Worm (Caenorhabditis elegans) whole organism, young adult: ENCODE results near the gene Y32B12A.5.
A peak's percentile ranks its signal among the peaks of the same experiment; 100 is the strongest.

Source experiments
- B0019.2 ChIP-seq: fragments of 200-800 bp; sonication (Bioruptor generic); conservative IDR thresholded peaks from 2 replicates; pipeline ENCODE4 v1.3.6; 2022; ENCODE audit warnings: missing genetic modification reagents, missing genetic modification characterization, missing compliant biosample characterization
- B0035.1 ChIP-seq: sonication (generic microtip); optimal IDR thresholded peaks from 2 replicates; lab custom pipeline; 2016; ENCODE audit warnings: missing genetic modification characterization, mild to moderate bottlenecking, missing compliant biosample characterization, missing genotype, missing genetic modification reagents
- F10E7.11 ChIP-seq: sonication (generic microtip); optimal IDR thresholded peaks from 2 replicates; lab custom pipeline; 2017; ENCODE audit warnings: mild to moderate bottlenecking, missing genetic modification characterization, moderate library complexity, missing compliant biosample characterization
- F39B2.1 ChIP-seq: fragments of 200-800 bp; sonication (Bioruptor generic); IDR thresholded peaks from 2 replicates; pipeline ENCODE4 v1.3.6; 2022; ENCODE audit warnings: missing genetic modification reagents, missing genetic modification characterization, missing compliant biosample characterization
- T07F8.4 ChIP-seq: sonication (generic microtip); optimal IDR thresholded peaks from 2 replicates; lab custom pipeline; 2016; ENCODE audit warnings: mild to moderate bottlenecking, missing genetic modification characterization, moderate library complexity, missing compliant biosample characterization
- T26A5.8 ChIP-seq: sonication (generic microtip); optimal IDR thresholded peaks from 2 replicates; lab custom pipeline; 2016; ENCODE audit warnings: missing genetic modification characterization, missing compliant biosample characterization
- Y56A3A.18 ChIP-seq: fragments of 200-800 bp; sonication (Bioruptor generic); IDR thresholded peaks from 2 replicates; pipeline ENCODE4 v1.3.6; 2022; ENCODE audit warnings: missing genetic modification reagents, missing genetic modification characterization, missing compliant biosample characterization
- Y67H2A.10 ChIP-seq: fragments of 200-800 bp; sonication (Bioruptor generic); conservative IDR thresholded peaks from 2 replicates; pipeline ENCODE4 v1.3.6; 2022; ENCODE audit warnings: missing genetic modification reagents, missing genetic modification characterization, missing compliant biosample characterization
- akir-1 ChIP-seq: fragments of 200-800 bp; sonication (Bioruptor generic); optimal IDR thresholded peaks from 2 replicates; lab custom pipeline; 2018; ENCODE audit warnings: mild to moderate bottlenecking, missing genetic modification characterization, moderate library complexity, missing compliant biosample characterization
- atf-7 ChIP-seq: sonication (generic microtip); optimal IDR thresholded peaks from 2 replicates; lab custom pipeline; 2017; ENCODE audit warnings: mild to moderate bottlenecking, missing genetic modification characterization, missing compliant biosample characterization
- ceh-100 ChIP-seq: fragments of 200-800 bp; sonication (Bioruptor generic); IDR thresholded peaks from 2 replicates; pipeline ENCODE4 v1.3.6; 2022; ENCODE audit warnings: missing genetic modification reagents, missing genetic modification characterization, missing compliant biosample characterization
- ceh-27 ChIP-seq: fragments of 200-800 bp; sonication (Bioruptor generic); optimal IDR thresholded peaks from 2 replicates; lab custom pipeline; 2018; ENCODE audit warnings: mild to moderate bottlenecking, missing genetic modification characterization, moderate library complexity, missing compliant biosample characterization
- egl-18 ChIP-seq: fragments of 200-800 bp; sonication (Bioruptor generic); IDR thresholded peaks from 2 replicates; pipeline ENCODE4 v1.3.6; 2022; ENCODE audit warnings: missing genetic modification reagents, missing genetic modification characterization, missing compliant biosample characterization
- egl-44 ChIP-seq: fragments of 200-800 bp; sonication (Bioruptor generic); IDR thresholded peaks from 2 replicates; pipeline ENCODE4 v1.3.6; 2022; ENCODE audit warnings: missing genetic modification reagents, missing genetic modification characterization, missing compliant biosample characterization
- gei-17 ChIP-seq: fragments of 200-800 bp; sonication (Bioruptor generic); optimal IDR thresholded peaks from 2 replicates; lab custom pipeline; 2018; ENCODE audit warnings: mild to moderate bottlenecking, missing genetic modification characterization, missing compliant biosample characterization
- hmg-1.2 ChIP-seq: fragments of 200-800 bp; sonication (Bioruptor generic); IDR thresholded peaks from 2 replicates; pipeline ENCODE4 v1.3.6; 2022; ENCODE audit warnings: missing genetic modification reagents, missing genetic modification characterization, missing compliant biosample characterization
- hrde-1 ChIP-seq: sonication (generic microtip); optimal IDR thresholded peaks from 2 replicates; lab custom pipeline; 2016; ENCODE audit warnings: missing genetic modification characterization, mild to moderate bottlenecking, missing compliant biosample characterization, moderate library complexity, missing genotype, missing genetic modification reagents, borderline replicate concordance
- lin-40 ChIP-seq: sonication (generic microtip); optimal IDR thresholded peaks from 2 replicates; lab custom pipeline; 2016; ENCODE audit warnings: missing genetic modification characterization, mild to moderate bottlenecking, missing compliant biosample characterization, missing genotype, missing genetic modification reagents
- lsl-1 ChIP-seq: fragments of 200-800 bp; sonication (Bioruptor generic); optimal IDR thresholded peaks from 2 replicates; lab custom pipeline; 2018; ENCODE audit warnings: mild to moderate bottlenecking, missing genetic modification characterization, moderate library complexity, missing compliant biosample characterization
- lsy-27 ChIP-seq: sonication (generic microtip); optimal IDR thresholded peaks from 2 replicates; lab custom pipeline; 2017; ENCODE audit warnings: missing genetic modification characterization, mild to moderate bottlenecking, missing compliant biosample characterization, antibody characterized with exemption, missing genotype, borderline replicate concordance; ENCODE audit not compliant: insufficient read depth
- madf-10 ChIP-seq: sonication (generic microtip); optimal IDR thresholded peaks from 2 replicates; lab custom pipeline; 2016; ENCODE audit warnings: mild to moderate bottlenecking, missing genetic modification characterization, missing compliant biosample characterization
- madf-3 ChIP-seq: fragments of 200-800 bp; sonication (Bioruptor generic); IDR thresholded peaks from 2 replicates; pipeline ENCODE4 v1.3.6; 2022; ENCODE audit warnings: missing genetic modification reagents, missing genetic modification characterization, missing compliant biosample characterization
- madf-8 ChIP-seq: fragments of 200-800 bp; sonication (Bioruptor generic); conservative IDR thresholded peaks from 2 replicates; pipeline ENCODE4 v1.3.6; 2022; ENCODE audit warnings: missing genetic modification reagents, missing genetic modification characterization, missing compliant biosample characterization
- mcd-1 ChIP-seq: fragments of 200-800 bp; sonication (Bioruptor generic); IDR thresholded peaks from 2 replicates; pipeline ENCODE4 v1.3.6; 2022; ENCODE audit warnings: missing genetic modification reagents, missing genetic modification characterization, missing compliant biosample characterization
- mel-28 ChIP-seq: sonication (generic microtip); optimal IDR thresholded peaks from 2 replicates; lab custom pipeline; 2016; ENCODE audit warnings: borderline replicate concordance, mild to moderate bottlenecking, missing genetic modification characterization, missing compliant biosample characterization
- nhr-179 ChIP-seq: sonication (generic microtip); optimal IDR thresholded peaks from 2 replicates; lab custom pipeline; 2016; ENCODE audit warnings: mild to moderate bottlenecking, missing genetic modification characterization, missing compliant biosample characterization
- nhr-27 ChIP-seq: fragments of 200-800 bp; sonication (Bioruptor generic); optimal IDR thresholded peaks from 2 replicates; lab custom pipeline; 2018; ENCODE audit warnings: mild to moderate bottlenecking, missing genetic modification characterization, moderate library complexity, missing compliant biosample characterization
- nhr-90 ChIP-seq: sonication (generic microtip); optimal IDR thresholded peaks from 2 replicates; lab custom pipeline; 2016; ENCODE audit warnings: missing genotype, mild to moderate bottlenecking, missing genetic modification characterization, missing compliant biosample characterization
- rpc-1 ChIP-seq, 2 experiments: fragments of 150-350 bp in 1 of 2; sonication (generic microtip) in 1 of 2; optimal IDR thresholded peaks; 2 replicates each; lab custom pipeline; 2014 to 2018; ENCODE audit warnings: missing biosample characterization in 1 of 2, missing genetic modification characterization in 1 of 2, missing genetic modification reagents in 1 of 2, missing genotype in 1 of 2
- sdz-38 ChIP-seq: sonication (generic microtip); optimal IDR thresholded peaks from 2 replicates; lab custom pipeline; 2016; ENCODE audit warnings: missing genotype, missing genetic modification characterization, missing compliant biosample characterization
- snpc-1.1 ChIP-seq: sonication (generic microtip); optimal IDR thresholded peaks from 2 replicates; lab custom pipeline; 2017; ENCODE audit warnings: missing genetic modification characterization, mild to moderate bottlenecking, missing compliant biosample characterization, antibody characterized with exemption, moderate library complexity, missing genotype, missing genetic modification reagents; ENCODE audit not compliant: insufficient read depth
- snpc-3.4 ChIP-seq: sonication (generic microtip); optimal IDR thresholded peaks from 2 replicates; lab custom pipeline; 2017; ENCODE audit warnings: missing genetic modification characterization, mild to moderate bottlenecking, missing compliant biosample characterization, antibody characterized with exemption, moderate library complexity, missing genotype, missing genetic modification reagents
- snpc-4 ChIP-seq, 5 experiments: fragments of 150-350 bp in 1 of 5; sonication (generic microtip) in 4 of 5; optimal IDR thresholded peaks; 2 replicates each; lab custom pipeline; 2014 to 2018; ENCODE audit warnings: missing genetic modification characterization in 5 of 5, missing biosample characterization in 3 of 5, antibody characterized with exemption in 2 of 5, mild to moderate bottlenecking in 2 of 5, missing compliant biosample characterization in 2 of 5, missing genotype in 2 of 5, moderate library complexity in 2 of 5, missing genetic modification reagents in 1 of 5
- sptf-2 ChIP-seq: fragments of 200-800 bp; sonication (Bioruptor generic); optimal IDR thresholded peaks from 2 replicates; lab custom pipeline; 2018; ENCODE audit warnings: mild to moderate bottlenecking, missing genetic modification characterization, missing compliant biosample characterization
- xnd-1 ChIP-seq: sonication (generic microtip); optimal IDR thresholded peaks from 2 replicates; lab custom pipeline; 2016; ENCODE audit warnings: missing genotype, missing genetic modification reagents, missing genetic modification characterization, missing compliant biosample characterization
- ztf-25 ChIP-seq: fragments of 200-800 bp; sonication (Bioruptor generic); IDR thresholded peaks from 2 replicates; pipeline ENCODE4 v1.3.6; 2022; ENCODE audit warnings: missing genetic modification reagents, missing genetic modification characterization, missing compliant biosample characterization
- ztf-28 ChIP-seq: fragments of 200-800 bp; sonication (Bioruptor generic); IDR thresholded peaks from 2 replicates; pipeline ENCODE4 v1.3.6; 2022; ENCODE audit warnings: missing genetic modification reagents, missing genetic modification characterization, missing compliant biosample characterization

Gene Y32B12A.5

ce11 chrV:16471995-16472563 is 15.3 kb downstream of the Y32B12A.5 start, which contains the start of gene srw-35:
Gene srw-35, plus strand, starts transcription at chrV:16472513.
- TF ChIP-seq atf-7 (tag; lab: Kevin White, UChicago) (no peak), ztf-28 (GFP tag; lab: Robert Waterston, UW) (0 out of 2 replicates have a peak, but pooled peaks have one; percentile 14), snpc-4 (GFP tag; optimal IDR thresholded peaks at IDR 0.05; lab: Kevin White, UChicago) (peak; percentile 26), snpc-4 (tag; optimal IDR thresholded peaks at IDR 0.05; lab: Kevin White, UChicago) (peak in 3 of 4 experiments; percentile 23 to 94 (median 82)), T26A5.8 (no peak), ceh-100 (GFP tag; lab: Robert Waterston, UW) (no peak), hrde-1 (tag; lab: Kevin White, UChicago) (no peak), gei-17 (GFP tag; lab: Kevin White, UChicago) (no peak), Y56A3A.18 (GFP tag; lab: Robert Waterston, UW) (no peak), nhr-27 (tag; lab: Kevin White, UChicago) (no peak), snpc-1.1 (tag; lab: Kevin White, UChicago) (peak; percentile 76), ceh-27 (GFP tag; lab: Kevin White, UChicago) (no peak), B0019.2 (GFP tag; lab: Robert Waterston, UW) (no peak), sptf-2 (no peak), lsy-27 (tag; lab: Kevin White, UChicago) (no peak), ztf-25 (GFP tag; lab: Robert Waterston, UW) (no peak)
- TF ChIP-seq, all 124 proteins: peak for 3

- TF ChIP-seq nhr-90 (tag; lab: Kevin White, UChicago) (no peak), sdz-38 (no peak), F39B2.1 (GFP tag; lab: Robert Waterston, UW) (no peak), T07F8.4 (tag; lab: Kevin White, UChicago) (no peak), egl-44 (GFP tag; lab: Robert Waterston, UW) (no peak), mel-28 (tag; lab: Kevin White, UChicago) (no peak), madf-8 (no peak), rpc-1 (optimal IDR thresholded peaks at IDR 0.05; lab: Kevin White, UChicago) (no peak), rpc-1 (tag; optimal IDR thresholded peaks at IDR 0.05; lab: Kevin White, UChicago) (no peak), hmg-1.2 (GFP tag; lab: Robert Waterston, UW) (no peak), snpc-3.4 (tag; lab: Kevin White, UChicago) (no peak), F10E7.11 (tag; lab: Kevin White, UChicago) (no peak)
Observed at ce11 chrV:16470916-16471315, 16.5 kb downstream of the Y32B12A.5 start, which contains the start of gene srh-138. Gene srh-138, minus strand, starts transcription at chrV:16471016.

- TF ChIP-seq madf-10 (tag; lab: Kevin White, UChicago) (no peak), mcd-1 (GFP tag; lab: Robert Waterston, UW) (no peak), Y56A3A.18 (GFP tag; lab: Robert Waterston, UW) (no peak), snpc-4 (GFP tag; optimal IDR thresholded peaks at IDR 0.05; lab: Kevin White, UChicago) (no peak), snpc-4 (tag; optimal IDR thresholded peaks at IDR 0.05; lab: Kevin White, UChicago) (no peak), lin-40 (no peak), nhr-179 (no peak), B0035.1 (tag; lab: Kevin White, UChicago) (no peak), egl-44 (GFP tag; lab: Robert Waterston, UW) (no peak), xnd-1 (tag; lab: Kevin White, UChicago) (no peak), lsl-1 (GFP tag; lab: Kevin White, UChicago) (no peak), Y67H2A.10 (GFP tag; lab: Robert Waterston, UW) (no peak), madf-3 (no peak), snpc-3.4 (tag; lab: Kevin White, UChicago) (no peak), akir-1 (no peak), egl-18 (no peak)
Observed at ce11 chrV:16467840-16468239, 19.5 kb downstream of the Y32B12A.5 start, which contains the start of gene sru-44. Gene sru-44, minus strand, starts transcription at chrV:16467940.
